Worm (Caenorhabditis elegans): ENCODE measurements around the gene grl-21.

- TF ChIP-seq hlh-11 (tag; optimal IDR thresholded peaks at IDR 0.05) (no peak), spr-1 (tag; optimal IDR thresholded peaks at IDR 0.05) (no peak), nhr-76 (tag; optimal IDR thresholded peaks at IDR 0.05) (no peak), zag-1 (tag; optimal IDR thresholded peaks at IDR 0.05) (no peak), F44E2.7 (GFP tag; IDR thresholded peaks at IDR 0.05) (no peak), lin-13 (GFP tag; optimal IDR thresholded peaks at IDR 0.05) (no peak), fos-1 (tag; optimal IDR thresholded peaks at IDR 0.05) (no peak), ama-1 (optimal IDR thresholded peaks at IDR 0.05) (no peak)
Measured at ce11 chrIV:10690139-10690538, 47.1 kb upstream of the grl-21 start, which contains the start of gene R102.8.
